Fruit fly (Drosophila melanogaster): Measurements from ENCODE around the gene Gr64d.

The Gr64d gene

dm6 chr3L:4046289-4046688, 14.4 kb downstream of the Gr64d start, which contains the start of gene CG1136:
Gene CG1136, plus strand, starts transcription at chr3L:4046596.
- TF ChIP-seq sv (GFP tag; optimal IDR thresholded peaks at IDR 0.05): no peak
- TF ChIP-seq HLH106 (tag; optimal IDR thresholded peaks at IDR 0.05): no peak
- no peak for TF ChIP-seq Vsx2 (GFP tag; optimal IDR thresholded peaks at IDR 0.05; ENCODE audit: partially characterized antibody)
- TF ChIP-seq Hr83 (GFP tag; optimal IDR thresholded peaks at IDR 0.05; ENCODE audit: poor library complexity, severe bottlenecking): no peak
- TF ChIP-seq lola (GFP tag; optimal IDR thresholded peaks at IDR 0.05): no peak
- no peak for TF ChIP-seq br (GFP tag; optimal IDR thresholded peaks at IDR 0.05)
- no peak for TF ChIP-seq Abd-B (GFP tag; optimal IDR thresholded peaks at IDR 0.05)
- no peak for TF ChIP-seq dsf (GFP tag; optimal IDR thresholded peaks at IDR 0.05; ENCODE audit: borderline replicate concordance)
- no peak for TF ChIP-seq brk (GFP tag; optimal IDR thresholded peaks at IDR 0.05)
- TF ChIP-seq usp (GFP tag; optimal IDR thresholded peaks at IDR 0.05): no peak
- no peak for TF ChIP-seq dmrt93B (GFP tag; optimal IDR thresholded peaks at IDR 0.05)
- TF ChIP-seq foxo (GFP tag; optimal IDR thresholded peaks at IDR 0.05): no peak

- TF ChIP-seq tai (GFP tag; optimal IDR thresholded peaks at IDR 0.05) (no peak), rgr (GFP tag; optimal IDR thresholded peaks at IDR 0.05) (no peak), Abd-B (GFP tag; optimal IDR thresholded peaks at IDR 0.05) (no peak), CG32264 (GFP tag; optimal IDR thresholded peaks at IDR 0.05) (no peak), CrebA (GFP tag; optimal IDR thresholded peaks at IDR 0.05; ENCODE audit: borderline replicate concordance) (no peak), Mio (GFP tag; optimal IDR thresholded peaks at IDR 0.05) (no peak), Vsx2 (GFP tag; optimal IDR thresholded peaks at IDR 0.05; ENCODE audit: partially characterized antibody) (no peak), Myc (optimal IDR thresholded peaks at IDR 0.05) (no peak), woc (GFP tag; optimal IDR thresholded peaks at IDR 0.05) (no peak), Hr78 (GFP tag; optimal IDR thresholded peaks at IDR 0.05) (no peak), br (GFP tag; optimal IDR thresholded peaks at IDR 0.05) (no peak), Sp1 (GFP tag; optimal IDR thresholded peaks at IDR 0.05) (no peak), Jra (GFP tag; optimal IDR thresholded peaks at IDR 0.05) (no peak), h (GFP tag; optimal IDR thresholded peaks at IDR 0.05) (no peak)
Measured at dm6 chr3L:4047635-4048034, 15.8 kb downstream of the Gr64d start, which contains the start of gene Dpy-30L2. Gene Dpy-30L2, minus strand, starts transcription at chr3L:4047735.

- TF ChIP-seq fru (GFP tag; optimal IDR thresholded peaks at IDR 0.05): no peak
- TF ChIP-seq Hnf4 (GFP tag; optimal IDR thresholded peaks at IDR 0.05): no peak
- no peak for TF ChIP-seq N (GFP tag; optimal IDR thresholded peaks at IDR 0.05)
- TF ChIP-seq Sp1 (GFP tag; optimal IDR thresholded peaks at IDR 0.05): no peak
- TF ChIP-seq usp (GFP tag; optimal IDR thresholded peaks at IDR 0.05): no peak
- TF ChIP-seq CG32264 (GFP tag; optimal IDR thresholded peaks at IDR 0.05): no peak
- TF ChIP-seq Hr78 (GFP tag; optimal IDR thresholded peaks at IDR 0.05): no peak
- TF ChIP-seq br (GFP tag; optimal IDR thresholded peaks at IDR 0.05): no peak
- no peak for TF ChIP-seq HLH106 (tag; optimal IDR thresholded peaks at IDR 0.05)
- no peak for TF ChIP-seq CG9705 (GFP tag; optimal IDR thresholded peaks at IDR 0.05)
- TF ChIP-seq ey (GFP tag; optimal IDR thresholded peaks at IDR 0.05): no peak
- TF ChIP-seq psq (GFP tag; optimal IDR thresholded peaks at IDR 0.05): no peak
Measured at dm6 chr3L:4049082-4049481, 17.2 kb downstream of the Gr64d start.

dm6 chr3L:4055438-4055962, 23.6 kb downstream of the Gr64d start:
- peak; percentile 32 for TF ChIP-seq Vsx2 (GFP tag; optimal IDR thresholded peaks at IDR 0.05; ENCODE audit: partially characterized antibody)
- TF ChIP-seq Hr83 (GFP tag; optimal IDR thresholded peaks at IDR 0.05; ENCODE audit: poor library complexity, severe bottlenecking): no peak
- no peak for TF ChIP-seq usp (GFP tag; optimal IDR thresholded peaks at IDR 0.05)
- no peak for TF ChIP-seq Dfd (GFP tag; optimal IDR thresholded peaks at IDR 0.05)

dm6 chr3L:4056812-4057211, 24.9 kb downstream of the Gr64d start:
- no peak for TF ChIP-seq CG32264 (GFP tag; optimal IDR thresholded peaks at IDR 0.05)
- no peak for TF ChIP-seq CG9705 (GFP tag; optimal IDR thresholded peaks at IDR 0.05)
- no peak for TF ChIP-seq N (GFP tag; optimal IDR thresholded peaks at IDR 0.05)
- TF ChIP-seq ey (GFP tag; optimal IDR thresholded peaks at IDR 0.05): no peak
- TF ChIP-seq sv (GFP tag; optimal IDR thresholded peaks at IDR 0.05): no peak
- no peak for TF ChIP-seq CrebA (GFP tag; optimal IDR thresholded peaks at IDR 0.05; ENCODE audit: borderline replicate concordance)
- no peak for TF ChIP-seq Dfd (GFP tag; optimal IDR thresholded peaks at IDR 0.05)
- no peak for TF ChIP-seq Rel (GFP tag; optimal IDR thresholded peaks at IDR 0.05)
- no peak for TF ChIP-seq Rel (tag; optimal IDR thresholded peaks at IDR 0.05)
- no peak for TF ChIP-seq Jra (GFP tag; optimal IDR thresholded peaks at IDR 0.05)
- no peak for TF ChIP-seq jim (GFP tag; optimal IDR thresholded peaks at IDR 0.05)
- TF ChIP-seq Hr83 (GFP tag; optimal IDR thresholded peaks at IDR 0.05; ENCODE audit: poor library complexity, severe bottlenecking): no peak
- no peak for TF ChIP-seq rgr (GFP tag; optimal IDR thresholded peaks at IDR 0.05)

Data from whole organism, wandering third instar larva.